Fruit fly (Drosophila melanogaster) S2 (cell line): ENCODE results near the gene sicily.

ENCODE experiments used
- CG8478 ChIP-seq: fragments of >200 bp; optimal IDR thresholded peaks from 2 replicates; lab custom pipeline; 2018
- CTCF ChIP-seq, 2 experiments: fragments of >200 bp; optimal IDR thresholded peaks; 2 replicates each; lab custom pipeline; 2018

DNA sequence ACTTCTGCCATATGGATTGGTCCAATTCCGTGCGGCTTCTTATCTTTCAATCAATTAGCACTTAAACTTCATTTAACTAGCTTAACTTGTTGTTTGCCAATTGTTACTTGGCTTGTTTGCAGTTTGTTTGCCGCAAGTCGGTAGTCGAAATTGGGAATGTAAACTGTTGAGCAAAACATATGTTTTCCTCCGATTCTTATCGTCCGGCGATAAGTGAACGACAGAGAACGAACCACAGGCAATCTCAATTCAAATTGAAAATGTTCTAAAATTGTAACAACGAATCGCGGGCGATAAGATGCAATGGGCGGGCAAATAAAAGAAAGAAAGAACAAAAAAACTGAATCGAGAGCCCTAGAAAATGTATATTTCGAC is 33.1 kb upstream of the sicily start:
- TF ChIP-seq CTCF (optimal IDR thresholded peaks at IDR 0.05; lab: Kevin White, UChicago) (no peak), CG8478 (no peak)
